Worm (Caenorhabditis elegans): ENCODE data around the gene bgnt-1.4.

The bgnt-1.4 gene

DNA sequence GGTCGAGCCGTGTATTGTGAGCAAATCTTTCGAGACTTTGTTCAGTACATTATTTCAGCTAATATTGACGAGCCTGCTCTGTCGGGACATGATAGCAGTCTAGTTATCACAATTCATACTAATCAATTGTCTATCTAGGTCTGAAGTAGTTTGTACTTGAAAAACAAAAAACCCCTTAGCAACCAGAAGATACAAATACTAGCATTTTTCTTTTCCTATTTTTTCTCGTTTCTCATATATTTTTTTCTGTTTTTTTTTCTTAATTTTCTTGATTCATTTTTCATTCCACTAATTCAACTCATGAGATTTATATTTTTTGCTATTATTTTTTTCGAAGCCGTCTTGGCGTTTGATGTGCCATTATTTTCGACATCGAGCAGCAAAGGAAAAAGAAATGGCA lies 26.4 kb downstream of the bgnt-1.4 start, which contains the start of gene R02F11.9:
Gene R02F11.9, plus strand, starts transcription at position 301 of the 400 bp plus-strand sequence.
- TF ChIP-seq aha-1 (tag) (no peak), lin-1 (GFP tag; IDR thresholded peaks at IDR 0.05) (no peak), nhr-237 (tag; optimal IDR thresholded peaks at IDR 0.05) (no peak), nhr-111 (GFP tag; optimal IDR thresholded peaks at IDR 0.05) (no peak), F49E8.2 (tag; optimal IDR thresholded peaks at IDR 0.05; ENCODE audit: borderline replicate concordance) (no peak), zag-1 (tag; optimal IDR thresholded peaks at IDR 0.05) (no peak), zfp-2 (tag; optimal IDR thresholded peaks at IDR 0.05) (no peak), F26F4.8 (GFP tag; conservative IDR thresholded peaks at IDR 0.05) (no peak)

DNA sequence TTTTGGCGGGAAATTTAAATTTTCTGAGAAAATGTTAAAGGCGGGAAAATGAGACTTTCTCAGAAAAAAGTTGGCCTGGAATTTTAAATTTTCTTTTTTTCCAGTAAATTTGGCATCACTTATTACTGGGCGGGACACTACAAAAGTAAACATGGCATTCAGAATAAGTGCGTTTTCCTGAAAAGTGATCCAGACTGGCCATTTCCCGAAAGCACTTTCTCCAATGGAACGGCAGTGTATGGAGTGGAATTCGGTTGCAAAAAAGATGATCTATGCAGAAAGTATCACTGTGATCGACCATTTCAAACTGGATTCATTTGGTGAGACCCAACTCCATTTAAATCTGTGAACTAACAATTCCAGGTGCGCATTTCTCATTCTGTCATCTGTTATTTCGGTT lies 27.1 kb downstream of the bgnt-1.4 start:
- TF ChIP-seq nhr-42 (GFP tag; IDR thresholded peaks at IDR 0.05) = no peak
- TF ChIP-seq Y105C5A.15 (GFP tag; IDR thresholded peaks at IDR 0.05) = no peak
- peak in 1 of 2 experiments; percentile 32 for TF ChIP-seq unc-62 (GFP tag; optimal IDR thresholded peaks at IDR 0.05 in 1 of 2)
- no peak for TF ChIP-seq unc-62 (tag; optimal IDR thresholded peaks at IDR 0.05)
- TF ChIP-seq aha-1 (tag) = peak; percentile 91
- no peak for TF ChIP-seq lin-13 (GFP tag; optimal IDR thresholded peaks at IDR 0.05)

DNA sequence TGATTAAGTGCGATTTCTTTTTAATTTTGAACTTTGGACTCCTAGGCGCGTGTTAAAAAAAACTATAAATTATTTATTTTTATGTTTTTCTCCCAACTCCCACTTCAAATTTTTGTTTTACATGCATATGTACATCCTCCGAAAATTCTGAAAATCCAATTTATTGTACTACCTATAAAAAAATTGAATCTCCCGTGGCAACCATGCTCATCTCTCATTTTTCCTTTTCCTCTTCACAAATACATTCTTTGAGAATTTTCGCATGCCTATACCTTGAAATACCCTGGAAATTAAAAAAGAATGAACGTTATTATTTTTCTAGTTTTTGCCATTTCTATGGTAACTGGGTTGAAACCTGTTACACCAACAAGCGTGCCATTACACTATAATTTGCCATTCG lies 28.0 kb downstream of the bgnt-1.4 start, which contains the start of gene R02F11.10:
Gene R02F11.10, plus strand, starts transcription at position 301 of the 400 bp plus-strand sequence.
- no peak for TF ChIP-seq duxl-1 (tag; optimal IDR thresholded peaks at IDR 0.05; ENCODE audit: poor library complexity)
- peak; percentile 37 for TF ChIP-seq aha-1 (tag)
- TF ChIP-seq sdz-12 (GFP tag; optimal IDR thresholded peaks at IDR 0.05) = no peak

ce11 chrV:4790368-4790767 lies 29.6 kb downstream of the bgnt-1.4 start, which contains the start of gene R02F11.12:
R02F11.12 (plus strand) TSS chrV:4790668.
- TF ChIP-seq hlh-11 (tag; optimal IDR thresholded peaks at IDR 0.05) = no peak
- no peak for TF ChIP-seq jun-1 (tag; optimal IDR thresholded peaks at IDR 0.05)
- TF ChIP-seq daf-19 (GFP tag; conservative IDR thresholded peaks at IDR 0.05) = no peak
- no peak for TF ChIP-seq ces-1 (GFP tag; optimal IDR thresholded peaks at IDR 0.05)
- no peak for TF ChIP-seq lin-39 (tag; optimal IDR thresholded peaks at IDR 0.05)
- no peak for TF ChIP-seq ceh-32 (tag; optimal IDR thresholded peaks at IDR 0.05; ENCODE audit: poor library complexity)
- no peak for TF ChIP-seq pqm-1 (tag; optimal IDR thresholded peaks at IDR 0.05)
- no peak for TF ChIP-seq ctbp-1 (GFP tag; IDR thresholded peaks at IDR 0.05)
- no peak for TF ChIP-seq snpc-1.2 (GFP tag; IDR thresholded peaks at IDR 0.05)
- no peak for TF ChIP-seq ZK546.5 (tag; optimal IDR thresholded peaks at IDR 0.05)
- no peak for TF ChIP-seq mxl-3 (GFP tag; optimal IDR thresholded peaks at IDR 0.05)

DNA sequence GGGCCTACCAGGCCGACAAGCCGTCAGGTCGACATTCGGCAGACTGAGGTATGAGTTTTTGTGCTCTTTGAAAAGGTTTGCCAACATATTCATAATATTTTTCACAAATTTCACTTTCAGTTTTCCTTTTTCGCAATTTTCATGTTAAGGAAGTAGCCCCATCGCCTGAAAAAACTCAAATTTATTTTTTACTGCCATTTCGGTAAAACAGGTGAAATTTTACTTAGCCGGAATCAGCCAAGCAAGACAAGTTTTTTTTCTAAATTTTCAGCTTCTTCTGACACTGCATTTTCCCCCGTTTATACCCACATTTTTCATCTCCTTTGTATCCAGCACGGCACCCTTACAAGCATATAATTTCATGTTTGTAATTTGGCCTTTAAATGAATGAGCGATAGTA lies 30.8 kb downstream of the bgnt-1.4 start, which contains the start of gene R02F11.11:
Gene R02F11.11, plus strand, starts transcription at position 301 of the 400 bp plus-strand sequence.
- TF ChIP-seq set-16 (GFP tag; IDR thresholded peaks at IDR 0.05) (no peak), dpl-1 (GFP tag; optimal IDR thresholded peaks at IDR 0.05) (no peak), daf-8 (GFP tag; IDR thresholded peaks at IDR 0.05) (no peak), lin-13 (GFP tag; optimal IDR thresholded peaks at IDR 0.05) (no peak), dve-1 (tag; optimal IDR thresholded peaks at IDR 0.05; ENCODE audit: insufficient read depth) (no peak), madf-5 (GFP tag; IDR thresholded peaks at IDR 0.05) (no peak), Y5F2A.4 (GFP tag; optimal IDR thresholded peaks at IDR 0.05) (no peak), lin-1 (GFP tag; IDR thresholded peaks at IDR 0.05) (no peak), sdz-12 (GFP tag; optimal IDR thresholded peaks at IDR 0.05) (no peak)

ce11 chrV:4794308-4794707 lies 33.5 kb downstream of the bgnt-1.4 start, which contains the start of gene R02F11.2:
R02F11.2 (plus strand) TSS chrV:4794599.
- no peak for TF ChIP-seq pha-4 (GFP tag; IDR thresholded peaks at IDR 0.05)
- TF ChIP-seq pha-4 (tag; optimal IDR thresholded peaks at IDR 0.05) = no peak
- TF ChIP-seq nhr-11 (tag; optimal IDR thresholded peaks at IDR 0.05) = peak; percentile 60
- no peak for TF ChIP-seq ztf-7 (tag; optimal IDR thresholded peaks at IDR 0.05)
- TF ChIP-seq mdt-29 (GFP tag; IDR thresholded peaks at IDR 0.05) = no peak

All from whole organism, L4 larva.